Fruit fly (Drosophila melanogaster) Kc167 (cell line): ENCODE results near the gene CtsL4.

Experiments used
- Myc ChIP-seq: fragments of >200 bp; optimal IDR thresholded peaks from 2 replicates; lab custom pipeline; 2017; ENCODE audit warnings: missing external identifiers
- Sin3A ChIP-seq: fragments of >200 bp; optimal IDR thresholded peaks from 2 replicates; lab custom pipeline; 2018; ENCODE audit warnings: missing external identifiers
- h ChIP-seq: fragments of >200 bp; optimal IDR thresholded peaks from 3 replicates; lab custom pipeline; 2018; ENCODE audit warnings: missing external identifiers
- insv ChIP-seq: fragments of >200 bp; optimal IDR thresholded peaks from 3 replicates; lab custom pipeline; 2018; ENCODE audit warnings: missing external identifiers
- psq ChIP-seq: fragments of >200 bp; optimal IDR thresholded peaks from 2 replicates; lab custom pipeline; 2017; ENCODE audit warnings: missing external identifiers
- ttk ChIP-seq: sonication (Bioruptor generic); optimal IDR thresholded peaks from 2 replicates; lab custom pipeline; 2017; ENCODE audit warnings: missing external identifiers

CtsL4 gene

dm6 chr2L:10381890-10382450 lies 25.6 kb upstream of the CtsL4 start, which contains the start of gene CG5096:
CG5096 (plus strand) TSS chr2L:10382263.
- TF ChIP-seq h (lab: Kevin White, UChicago) = no peak
- TF ChIP-seq psq (lab: Kevin White, UChicago) = no peak
- no peak for TF ChIP-seq insv (lab: Kevin White, UChicago)
- TF ChIP-seq ttk = no peak
- TF ChIP-seq Myc (lab: Kevin White, UChicago) = no peak
- TF ChIP-seq Sin3A (lab: Kevin White, UChicago) = no peak

- TF ChIP-seq Sin3A (lab: Kevin White, UChicago) (no peak), Myc (lab: Kevin White, UChicago) (no peak), ttk (no peak), psq (lab: Kevin White, UChicago) (no peak), insv (lab: Kevin White, UChicago) (no peak), h (lab: Kevin White, UChicago) (no peak)
Measured at dm6 chr2L:10379865-10380264, 23.5 kb upstream of the CtsL4 start, which contains the start of gene gny. gny (plus strand) TSS chr2L:10380103.

- TF ChIP-seq psq (lab: Kevin White, UChicago) (no peak), ttk (no peak), Sin3A (lab: Kevin White, UChicago) (no peak), insv (lab: Kevin White, UChicago) (no peak), h (lab: Kevin White, UChicago) (no peak), Myc (lab: Kevin White, UChicago) (no peak)
Measured at dm6 chr2L:10378631-10379030, 22.2 kb upstream of the CtsL4 start.

- TF ChIP-seq ttk = no peak
- no peak for TF ChIP-seq h (lab: Kevin White, UChicago)
- no peak for TF ChIP-seq psq (lab: Kevin White, UChicago)
- TF ChIP-seq insv (lab: Kevin White, UChicago) = no peak
Measured at dm6 chr2L:10376276-10376675, 19.9 kb upstream of the CtsL4 start.

- no peak for TF ChIP-seq Sin3A (lab: Kevin White, UChicago)
- no peak for TF ChIP-seq h (lab: Kevin White, UChicago)
- no peak for TF ChIP-seq insv (lab: Kevin White, UChicago)
- no peak for TF ChIP-seq ttk
- TF ChIP-seq psq (lab: Kevin White, UChicago) = no peak
- no peak for TF ChIP-seq Myc (lab: Kevin White, UChicago)
Measured at dm6 chr2L:10375464-10376236, 19.3 kb upstream of the CtsL4 start, which contains the start of the genes CG33303 and dpr19. CG33303 (minus strand) TSS chr2L:10375757. dpr19 (plus strand) TSS chr2L:10376168.

- TF ChIP-seq psq (lab: Kevin White, UChicago) (no peak), Sin3A (lab: Kevin White, UChicago) (no peak), insv (lab: Kevin White, UChicago) (no peak), ttk (no peak), h (lab: Kevin White, UChicago) (no peak), Myc (lab: Kevin White, UChicago) (no peak)
Measured at dm6 chr2L:10373605-10374269, 17.3 kb upstream of the CtsL4 start, which contains the start of gene rho-5. rho-5 (minus strand) TSS chr2L:10373900.

dm6 chr2L:10372297-10372696 lies 15.9 kb upstream of the CtsL4 start:
- no peak for TF ChIP-seq insv (lab: Kevin White, UChicago)
- no peak for TF ChIP-seq Sin3A (lab: Kevin White, UChicago)
- TF ChIP-seq psq (lab: Kevin White, UChicago) = no peak
- no peak for TF ChIP-seq h (lab: Kevin White, UChicago)
- no peak for TF ChIP-seq ttk
- TF ChIP-seq Myc (lab: Kevin White, UChicago) = no peak

- no peak for TF ChIP-seq insv (lab: Kevin White, UChicago)
- no peak for TF ChIP-seq ttk
- no peak for TF ChIP-seq Sin3A (lab: Kevin White, UChicago)
- no peak for TF ChIP-seq Myc (lab: Kevin White, UChicago)
- TF ChIP-seq h (lab: Kevin White, UChicago) = no peak
- TF ChIP-seq psq (lab: Kevin White, UChicago) = no peak
Measured at dm6 chr2L:10366525-10366924, 10.1 kb upstream of the CtsL4 start, which contains the start of gene CG5056. CG5056 (plus strand) TSS chr2L:10366692.

- TF ChIP-seq h (lab: Kevin White, UChicago) = no peak
- TF ChIP-seq Sin3A (lab: Kevin White, UChicago) = no peak
- no peak for TF ChIP-seq ttk
- TF ChIP-seq Myc (lab: Kevin White, UChicago) = no peak
- no peak for TF ChIP-seq psq (lab: Kevin White, UChicago)
- TF ChIP-seq insv (lab: Kevin White, UChicago) = no peak
Measured at dm6 chr2L:10364229-10364628, 7.8 kb upstream of the CtsL4 start, which contains the start of gene lft. lft (plus strand) TSS chr2L:10364471.

- no peak for TF ChIP-seq psq (lab: Kevin White, UChicago)
Measured at dm6 chr2L:10362408-10363067, 6.1 kb upstream of the CtsL4 start, which contains the start of the genes Cand1 and pim. Cand1 (minus strand) TSS chr2L:10362707. pim (plus strand) TSS chr2L:10362989.

dm6 chr2L:10353871-10354270 lies 2.5 kb downstream of the CtsL4 start, which contains the start of gene CG34367:
CG34367 (minus strand) TSS chr2L:10353905.
- TF ChIP-seq Myc (lab: Kevin White, UChicago) = no peak
- no peak for TF ChIP-seq ttk
- TF ChIP-seq h (lab: Kevin White, UChicago) = no peak
